Fruit fly (Drosophila melanogaster) whole organism, embryonic: ENCODE data around the gene CG42759.

Experiments
- Adf1 ChIP-seq: fragments of 200-800 bp; sonication (Bioruptor generic); IDR thresholded peaks from 2 replicates; pipeline ENCODE4 v1.3.6; 2022; ENCODE audit warnings: missing biosample characterization, missing genetic modification characterization
- Aef1 ChIP-seq: fragments of 200-800 bp; sonication (Bioruptor generic); IDR thresholded peaks from 3 replicates; pipeline ENCODE4 v1.3.6; 2022; ENCODE audit warnings: missing biosample characterization, missing genetic modification characterization
- Blimp-1 ChIP-seq: fragments of 200-800 bp; sonication (Bioruptor generic); optimal IDR thresholded peaks from 3 replicates; lab custom pipeline; 2018; ENCODE audit warnings: missing biosample characterization, missing genetic modification characterization, mild to moderate bottlenecking, moderate library complexity, missing genetic modification reagents
- CG1024 ChIP-seq: fragments of 200-800 bp; sonication (Bioruptor generic); IDR thresholded peaks from 2 replicates; pipeline ENCODE4 v1.3.6; 2022; ENCODE audit warnings: missing biosample characterization, missing genetic modification characterization
- CG10431 ChIP-seq: fragments of 200-800 bp; sonication (Bioruptor generic); optimal IDR thresholded peaks from 3 replicates; lab custom pipeline; 2018; ENCODE audit warnings: missing biosample characterization, mild to moderate bottlenecking, missing genetic modification characterization
- CG10565 ChIP-seq: fragments of 200-800 bp; sonication (Bioruptor generic); optimal IDR thresholded peaks from 3 replicates; lab custom pipeline; 2016; ENCODE audit warnings: missing biosample characterization, mild to moderate bottlenecking, missing genetic modification characterization
- CG11093 ChIP-seq: fragments of 200-800 bp; sonication (Bioruptor generic); IDR thresholded peaks from 3 replicates; pipeline ENCODE4 v1.3.6; 2022; ENCODE audit warnings: missing biosample characterization, missing genetic modification characterization
- CG13287 ChIP-seq: fragments of 200-800 bp; sonication (Bioruptor generic); IDR thresholded peaks from 2 replicates; pipeline ENCODE4 v1.3.6; 2022; ENCODE audit warnings: missing biosample characterization, missing genetic modification characterization; ENCODE audit not compliant: partially characterized antibody
- CG14860 ChIP-seq: fragments of 200-800 bp; sonication (Bioruptor generic); IDR thresholded peaks from 3 replicates; pipeline ENCODE4 v1.3.6; 2022; ENCODE audit warnings: missing biosample characterization, missing genetic modification characterization; ENCODE audit not compliant: partially characterized antibody
- CG1529 ChIP-seq: fragments of 200-800 bp; sonication (Bioruptor generic); optimal IDR thresholded peaks from 3 replicates; lab custom pipeline; 2018; ENCODE audit warnings: missing biosample characterization, missing genetic modification characterization
- CG18011 ChIP-seq: fragments of 200-800 bp; sonication (Bioruptor generic); optimal IDR thresholded peaks from 2 replicates; lab custom pipeline; 2017; ENCODE audit warnings: missing biosample characterization, missing genetic modification characterization, mild to moderate bottlenecking, moderate library complexity, missing genotype
- CG2712 ChIP-seq: fragments of 200-800 bp; optimal IDR thresholded peaks from 3 replicates; lab custom pipeline; 2019; ENCODE audit warnings: missing biosample characterization, mild to moderate bottlenecking, missing genetic modification characterization, moderate library complexity
- CG31388 ChIP-seq: fragments of 200-800 bp; sonication (Bioruptor generic); optimal IDR thresholded peaks from 2 replicates; lab custom pipeline; 2016; ENCODE audit warnings: missing biosample characterization, missing genetic modification characterization
- CG33213 ChIP-seq: fragments of 200-800 bp; sonication (Bioruptor generic); optimal IDR thresholded peaks from 3 replicates; lab custom pipeline; 2016; ENCODE audit warnings: missing biosample characterization, missing genetic modification characterization
- CG33557 ChIP-seq: fragments of 200-800 bp; sonication (Bioruptor generic); optimal IDR thresholded peaks from 2 replicates; lab custom pipeline; 2019; ENCODE audit warnings: missing biosample characterization, mild to moderate bottlenecking, missing genetic modification characterization, moderate library complexity
- CG3995 ChIP-seq: fragments of 200-800 bp; sonication (Bioruptor generic); optimal IDR thresholded peaks from 3 replicates; lab custom pipeline; 2016; ENCODE audit warnings: missing biosample characterization, missing genetic modification characterization
- CG43689 ChIP-seq: fragments of 200-800 bp; sonication (Bioruptor generic); IDR thresholded peaks from 2 replicates; pipeline ENCODE4 v1.3.6; 2022; ENCODE audit warnings: missing biosample characterization, missing genetic modification characterization
- CG4820 ChIP-seq: fragments of 200-800 bp; sonication (Bioruptor generic); optimal IDR thresholded peaks from 3 replicates; lab custom pipeline; 2016; ENCODE audit warnings: missing biosample characterization, missing genetic modification characterization
- CG6272 ChIP-seq: fragments of 200-800 bp; sonication (Bioruptor generic); IDR thresholded peaks from 2 replicates; pipeline ENCODE4 v1.3.6; 2022; ENCODE audit warnings: missing biosample characterization, missing genetic modification characterization
- CG6683 ChIP-seq: fragments of 200-800 bp; sonication (Bioruptor generic); optimal IDR thresholded peaks from 2 replicates; lab custom pipeline; 2017; ENCODE audit warnings: missing biosample characterization, mild to moderate bottlenecking, missing genetic modification characterization, missing genetic modification reagents
- CG9797 ChIP-seq: fragments of 200-800 bp; sonication (Bioruptor generic); optimal IDR thresholded peaks from 3 replicates; lab custom pipeline; 2018; ENCODE audit warnings: missing biosample characterization, mild to moderate bottlenecking, missing genetic modification characterization
- CHES-1-like ChIP-seq: fragments of 200-800 bp; sonication (Bioruptor generic); optimal IDR thresholded peaks from 2 replicates; lab custom pipeline; 2016; ENCODE audit warnings: missing biosample characterization, missing genetic modification characterization
- CrebB ChIP-seq: fragments of 200-800 bp; sonication (Bioruptor generic); optimal IDR thresholded peaks from 3 replicates; lab custom pipeline; 2018; ENCODE audit warnings: missing biosample characterization, mild to moderate bottlenecking, missing genetic modification characterization
- D19A ChIP-seq: fragments of 200-800 bp; optimal IDR thresholded peaks from 3 replicates; lab custom pipeline; 2019; ENCODE audit warnings: missing biosample characterization, mild to moderate bottlenecking, missing genetic modification characterization, moderate library complexity
- ERR ChIP-seq: fragments of 200-800 bp; sonication (Bioruptor generic); optimal IDR thresholded peaks from 2 replicates; lab custom pipeline; 2016; ENCODE audit warnings: missing biosample characterization, missing genetic modification characterization
- Elba2 ChIP-seq: fragments of 200-800 bp; sonication (Bioruptor generic); optimal IDR thresholded peaks from 3 replicates; lab custom pipeline; 2016; ENCODE audit warnings: missing biosample characterization, missing genetic modification characterization
- Fer1 ChIP-seq: fragments of 200-800 bp; sonication (Bioruptor generic); optimal IDR thresholded peaks from 2 replicates; lab custom pipeline; 2017; ENCODE audit warnings: missing biosample characterization, mild to moderate bottlenecking, missing genetic modification characterization
- Fer3 ChIP-seq: fragments of 200-800 bp; sonication (Bioruptor generic); optimal IDR thresholded peaks from 2 replicates; lab custom pipeline; 2018; ENCODE audit warnings: missing biosample characterization, mild to moderate bottlenecking, missing genetic modification characterization, moderate library complexity
- HHEX ChIP-seq: fragments of 200-800 bp; sonication (Bioruptor generic); optimal IDR thresholded peaks from 3 replicates; lab custom pipeline; 2017; ENCODE audit warnings: missing biosample characterization, mild to moderate bottlenecking, missing genetic modification characterization, missing genetic modification reagents
- HLHmδ ChIP-seq: fragments of 200-800 bp; sonication (Bioruptor generic); optimal IDR thresholded peaks from 2 replicates; lab custom pipeline; 2018; ENCODE audit warnings: missing biosample characterization, mild to moderate bottlenecking, missing genetic modification characterization, moderate library complexity
- HmgZ ChIP-seq: fragments of 200-800 bp; sonication (Bioruptor generic); optimal IDR thresholded peaks from 2 replicates; lab custom pipeline; 2018; ENCODE audit warnings: missing biosample characterization, mild to moderate bottlenecking, missing genetic modification characterization
- Hr51 ChIP-seq, 2 experiments: fragments of 200-800 bp; sonication (Bioruptor generic); optimal IDR thresholded peaks; 2 replicates in 1 of 2; 3 replicates in 1 of 2; lab custom pipeline; 2016 to 2018; ENCODE audit warnings: missing biosample characterization in 2 of 2, missing genetic modification characterization in 2 of 2, mild to moderate bottlenecking in 1 of 2, moderate library complexity in 1 of 2
- MBD-R2 ChIP-seq: fragments of 200-800 bp; sonication (Bioruptor generic); IDR thresholded peaks from 2 replicates; pipeline ENCODE4 v1.3.6; 2022; ENCODE audit warnings: missing biosample characterization, missing genetic modification characterization
- Rfx ChIP-seq: fragments of 200-800 bp; sonication (Bioruptor generic); IDR thresholded peaks from 2 replicates; pipeline ENCODE4 v1.3.6; 2022; ENCODE audit warnings: missing biosample characterization, missing genetic modification characterization
- Sin3A ChIP-seq: fragments of >200 bp; optimal IDR thresholded peaks from 2 replicates; lab custom pipeline; 2018
- Ssrp ChIP-seq: fragments of 200-800 bp; sonication (Bioruptor generic); optimal IDR thresholded peaks from 2 replicates; lab custom pipeline; 2018; ENCODE audit warnings: missing biosample characterization, mild to moderate bottlenecking, missing genetic modification characterization, moderate library complexity
- Taf1 ChIP-seq: fragments of 200-800 bp; sonication (Bioruptor generic); IDR thresholded peaks from 2 replicates; pipeline ENCODE4 v1.3.6; 2022; ENCODE audit warnings: missing biosample characterization, missing genetic modification characterization
- YL-1 ChIP-seq: fragments of 200-800 bp; sonication (Bioruptor generic); optimal IDR thresholded peaks from 3 replicates; lab custom pipeline; 2017; ENCODE audit warnings: missing biosample characterization, mild to moderate bottlenecking, missing genetic modification characterization
- abd-A ChIP-seq: fragments of 200-800 bp; sonication (Bioruptor generic); optimal IDR thresholded peaks from 3 replicates; lab custom pipeline; 2019; ENCODE audit warnings: missing biosample characterization, mild to moderate bottlenecking, missing genetic modification characterization, moderate library complexity
- ap ChIP-seq: fragments of 200-800 bp; sonication (Bioruptor generic); IDR thresholded peaks from 2 replicates; pipeline ENCODE4 v1.3.6; 2022; ENCODE audit warnings: missing biosample characterization, missing genetic modification characterization
- bowl ChIP-seq: fragments of 200-800 bp; sonication (Bioruptor generic); IDR thresholded peaks from 2 replicates; pipeline ENCODE4 v1.3.6; 2022; ENCODE audit warnings: missing biosample characterization, missing genetic modification characterization
- br ChIP-seq: fragments of >200 bp; optimal IDR thresholded peaks from 2 replicates; lab custom pipeline; 2017
- dmrt11E ChIP-seq: fragments of 200-800 bp; sonication (Bioruptor generic); optimal IDR thresholded peaks from 3 replicates; lab custom pipeline; 2018; ENCODE audit warnings: missing biosample characterization, mild to moderate bottlenecking, missing genetic modification characterization, moderate library complexity
- ewg ChIP-seq: fragments of 200-800 bp; sonication (Bioruptor generic); optimal IDR thresholded peaks from 3 replicates; lab custom pipeline; 2017; ENCODE audit warnings: mild to moderate bottlenecking, missing biosample characterization, missing genetic modification reagents, missing genetic modification characterization
- grn ChIP-seq: fragments of 200-800 bp; sonication (Bioruptor generic); optimal IDR thresholded peaks from 3 replicates; lab custom pipeline; 2017; ENCODE audit warnings: missing biosample characterization, missing genetic modification characterization
- hth ChIP-seq: fragments of >200 bp; optimal IDR thresholded peaks from 2 replicates; lab custom pipeline; 2017; ENCODE audit warnings: inconsistent platforms
- repo ChIP-seq: fragments of 200-800 bp; sonication (Bioruptor generic); optimal IDR thresholded peaks from 2 replicates; lab custom pipeline; 2016; ENCODE audit warnings: missing biosample characterization, missing genetic modification characterization
- ssp ChIP-seq: fragments of 200-800 bp; sonication (Bioruptor generic); IDR thresholded peaks from 2 replicates; pipeline ENCODE4 v1.3.6; 2022; ENCODE audit warnings: missing biosample characterization, missing genetic modification characterization
- ttk ChIP-seq: fragments of 200-800 bp; sonication (Bioruptor generic); IDR thresholded peaks from 2 replicates; pipeline ENCODE4 v2.1.2; 2022; ENCODE audit warnings: missing biosample characterization, missing genetic modification characterization

CG42759 gene

dm6 chr3R:10144103-10144998, 1.5 kb downstream of the CG42759 start, which contains the start of the genes TAF1B and Invadolysin (continued):
- TF ChIP-seq CG31388 (GFP tag; lab: Kevin White, UChicago) (no peak), Aef1 (GFP tag; lab: Robert Waterston, UW) (0 out of 3 replicates have a peak, but pooled peaks have one; percentile 34), Fer3 (peak; percentile 47), CG6272 (GFP tag; lab: Robert Waterston, UW) (peak; percentile 64), CG11093 (GFP tag; lab: Robert Waterston, UW) (no peak), ttk (GFP tag; lab: Robert Waterston, UW) (0 out of 2 replicates have a peak, but pooled peaks have one; percentile 28), CG1024 (GFP tag; lab: Robert Waterston, UW) (no peak), br (lab: Kevin White, UChicago) (no peak), CG10431 (GFP tag; lab: Kevin White, UChicago) (peak; percentile 73), ssp (GFP tag; lab: Robert Waterston, UW) (no peak), CG4820 (peak; percentile 11), CHES-1-like (GFP tag; lab: Kevin White, UChicago) (no peak), HHEX (GFP tag; lab: Kevin White, UChicago) (no peak), CG33213 (GFP tag; lab: Kevin White, UChicago) (peak; percentile 79), CG1529 (GFP tag; lab: Kevin White, UChicago) (no peak), D19A (tag; lab: Kevin White, UChicago) (peak; percentile 40), CG18011 (GFP tag; lab: Kevin White, UChicago) (peak; percentile 3), HLHmδ (GFP tag; lab: Kevin White, UChicago) (peak; percentile 66), bowl (GFP tag; lab: Robert Waterston, UW) (no peak), CG9797 (GFP tag; lab: Kevin White, UChicago) (peak; percentile 96), Hr51 (GFP tag; optimal IDR thresholded peaks at IDR 0.05; lab: Kevin White, UChicago) (peak in 1 of 2 experiments; percentile 57), Fer1 (peak; percentile 42), CG33557 (no peak), dmrt11E (tag; lab: Kevin White, UChicago) (peak; percentile 35), Elba2 (GFP tag; lab: Kevin White, UChicago) (peak; percentile 48), ewg (GFP tag; lab: Kevin White, UChicago) (no peak), hth (lab: Kevin White, UChicago) (no peak), abd-A (tag; lab: Kevin White, UChicago) (peak; percentile 72), Adf1 (0 out of 2 replicates have a peak, but pooled peaks have one; percentile 5), ap (GFP tag; lab: Robert Waterston, UW) (no peak), YL-1 (GFP tag; lab: Kevin White, UChicago) (peak; percentile 67), CG13287 (GFP tag; lab: Robert Waterston, UW) (peak; percentile 96), CG43689 (GFP tag; lab: Robert Waterston, UW) (0 out of 2 replicates have a peak, but pooled peaks have one; percentile 14), CG10565 (GFP tag; lab: Kevin White, UChicago) (no peak), CG3995 (GFP tag; lab: Kevin White, UChicago) (peak; percentile 92), grn (GFP tag; lab: Kevin White, UChicago) (peak; percentile 65), Rfx (GFP tag; lab: Robert Waterston, UW) (peak; percentile 70), Taf1 (GFP tag; lab: Robert Waterston, UW) (no peak; the same call in 1 of the 2 replicates), CG2712 (tag; lab: Kevin White, UChicago) (peak; percentile 69), ERR (GFP tag; lab: Kevin White, UChicago) (peak; percentile 56), Sin3A (lab: Kevin White, UChicago) (peak; percentile 38), CG14860 (GFP tag; lab: Robert Waterston, UW) (peak; percentile 73), Ssrp (tag; lab: Kevin White, UChicago) (peak; percentile 39), HmgZ (tag; lab: Kevin White, UChicago) (peak; percentile 52), Blimp-1 (GFP tag; lab: Kevin White, UChicago) (peak; percentile 36), CG6683 (GFP tag; lab: Kevin White, UChicago) (no peak), MBD-R2 (GFP tag; lab: Robert Waterston, UW) (peak; percentile 54), CrebB (tag; lab: Kevin White, UChicago) (peak; percentile 32), repo (GFP tag; lab: Kevin White, UChicago) (no peak)
